Fruit fly (Drosophila melanogaster) whole organism, embryonic: ENCODE data around the gene CG14598.

Experiments
- Atf-2 ChIP-seq: fragments of 200-800 bp; sonication (Bioruptor generic); optimal IDR thresholded peaks from 2 replicates; lab custom pipeline; 2016; ENCODE audit warnings: missing biosample characterization, missing genetic modification characterization
- CG10321 ChIP-seq: fragments of 200-800 bp; sonication (Bioruptor generic); IDR thresholded peaks from 2 replicates; pipeline ENCODE4 v1.3.6; 2022; ENCODE audit warnings: missing biosample characterization, missing genetic modification characterization
- CG10431 ChIP-seq: fragments of 200-800 bp; sonication (Bioruptor generic); optimal IDR thresholded peaks from 3 replicates; lab custom pipeline; 2018; ENCODE audit warnings: missing biosample characterization, mild to moderate bottlenecking, missing genetic modification characterization
- CG10979 ChIP-seq: fragments of 200-800 bp; sonication (Bioruptor generic); optimal IDR thresholded peaks from 2 replicates; lab custom pipeline; 2018; ENCODE audit warnings: missing biosample characterization, mild to moderate bottlenecking, missing genetic modification characterization, moderate library complexity
- CG11093 ChIP-seq: fragments of 200-800 bp; sonication (Bioruptor generic); IDR thresholded peaks from 3 replicates; pipeline ENCODE4 v1.3.6; 2022; ENCODE audit warnings: missing biosample characterization, missing genetic modification characterization
- CG11456 ChIP-seq: fragments of 200-800 bp; sonication (Bioruptor generic); IDR thresholded peaks from 3 replicates; pipeline ENCODE4 v1.3.6; 2022; ENCODE audit warnings: missing biosample characterization, missing genetic modification characterization
- CG11504 ChIP-seq: fragments of 200-800 bp; sonication (Bioruptor generic); optimal IDR thresholded peaks from 3 replicates; lab custom pipeline; 2019; ENCODE audit warnings: missing biosample characterization, mild to moderate bottlenecking, missing genetic modification characterization, moderate library complexity
- CG12942 ChIP-seq: fragments of 200-800 bp; sonication (Bioruptor generic); optimal IDR thresholded peaks from 3 replicates; lab custom pipeline; 2016; ENCODE audit warnings: missing biosample characterization, missing genetic modification characterization
- CG13123 ChIP-seq: fragments of 200-800 bp; sonication (Bioruptor generic); optimal IDR thresholded peaks from 2 replicates; lab custom pipeline; 2016; ENCODE audit warnings: missing biosample characterization, missing genetic modification characterization
- CG16813 ChIP-seq: fragments of 200-800 bp; sonication (Bioruptor generic); IDR thresholded peaks from 3 replicates; pipeline ENCODE4 v1.3.6; 2022; ENCODE audit warnings: missing biosample characterization, missing genetic modification characterization; ENCODE audit not compliant: partially characterized antibody
- CG17802 ChIP-seq: fragments of 200-800 bp; sonication (Bioruptor generic); optimal IDR thresholded peaks from 2 replicates; lab custom pipeline; 2018; ENCODE audit warnings: missing biosample characterization, mild to moderate bottlenecking, missing genetic modification characterization, moderate library complexity
- CG18011 ChIP-seq: fragments of 200-800 bp; sonication (Bioruptor generic); optimal IDR thresholded peaks from 2 replicates; lab custom pipeline; 2017; ENCODE audit warnings: missing biosample characterization, missing genetic modification characterization, mild to moderate bottlenecking, moderate library complexity, missing genotype
- CG1832 ChIP-seq: fragments of 200-800 bp; sonication (Bioruptor generic); optimal IDR thresholded peaks from 2 replicates; lab custom pipeline; 2017; ENCODE audit warnings: missing biosample characterization, mild to moderate bottlenecking, missing genetic modification characterization, inconsistent platforms
- CG18599 ChIP-seq: fragments of 200-800 bp; sonication (Bioruptor generic); optimal IDR thresholded peaks from 3 replicates; lab custom pipeline; 2017; ENCODE audit warnings: missing biosample characterization, missing genetic modification characterization, mild to moderate bottlenecking, moderate library complexity, missing genetic modification reagents
- CG2116 ChIP-seq: fragments of 200-800 bp; sonication (Bioruptor generic); optimal IDR thresholded peaks from 3 replicates; lab custom pipeline; 2018; ENCODE audit warnings: missing biosample characterization, mild to moderate bottlenecking, missing genetic modification characterization
- CG30431 ChIP-seq: fragments of 200-800 bp; sonication (Bioruptor generic); optimal IDR thresholded peaks from 2 replicates; lab custom pipeline; 2017; ENCODE audit warnings: missing biosample characterization, missing genetic modification characterization
- CG3281 ChIP-seq: fragments of 200-800 bp; sonication (Bioruptor generic); optimal IDR thresholded peaks from 3 replicates; lab custom pipeline; 2017; ENCODE audit warnings: missing biosample characterization, mild to moderate bottlenecking, missing genetic modification characterization
- CG3995 ChIP-seq: fragments of 200-800 bp; sonication (Bioruptor generic); optimal IDR thresholded peaks from 3 replicates; lab custom pipeline; 2016; ENCODE audit warnings: missing biosample characterization, missing genetic modification characterization
- CG4424 ChIP-seq: fragments of 200-800 bp; sonication (Bioruptor generic); optimal IDR thresholded peaks from 3 replicates; lab custom pipeline; 2016; ENCODE audit warnings: missing biosample characterization, missing genetic modification characterization
- CG4730 ChIP-seq: fragments of 200-800 bp; sonication (Bioruptor generic); IDR thresholded peaks from 2 replicates; pipeline ENCODE4 v1.3.6; 2022; ENCODE audit warnings: missing biosample characterization, missing genetic modification characterization
- CG7372 ChIP-seq: fragments of 200-800 bp; sonication (Bioruptor generic); IDR thresholded peaks from 2 replicates; pipeline ENCODE4 v1.3.6; 2022; ENCODE audit warnings: missing biosample characterization, missing genetic modification characterization
- D ChIP-seq, 2 experiments: fragments of 200-800 bp in 1 of 2; fragments of >200 bp in 1 of 2; sonication (Bioruptor generic) in 1 of 2; optimal IDR thresholded peaks; 2 replicates in 1 of 2; 3 replicates in 1 of 2; lab custom pipeline; 2017; ENCODE audit warnings: mild to moderate bottlenecking in 1 of 2, missing biosample characterization in 1 of 2, missing genetic modification characterization in 1 of 2, missing genetic modification reagents in 1 of 2
- Dip2 ChIP-seq: fragments of 200-800 bp; sonication (Bioruptor generic); IDR thresholded peaks from 2 replicates; pipeline ENCODE4 v1.3.6; 2022; ENCODE audit warnings: missing biosample characterization, missing genetic modification characterization
- Fer1 ChIP-seq: fragments of 200-800 bp; sonication (Bioruptor generic); optimal IDR thresholded peaks from 2 replicates; lab custom pipeline; 2017; ENCODE audit warnings: missing biosample characterization, mild to moderate bottlenecking, missing genetic modification characterization
- Gsc ChIP-seq: fragments of 200-800 bp; sonication (Bioruptor generic); IDR thresholded peaks from 2 replicates; pipeline ENCODE4 v1.3.6; 2022; ENCODE audit warnings: missing biosample characterization, missing genetic modification characterization
- HLHmδ ChIP-seq: fragments of 200-800 bp; sonication (Bioruptor generic); optimal IDR thresholded peaks from 2 replicates; lab custom pipeline; 2018; ENCODE audit warnings: missing biosample characterization, mild to moderate bottlenecking, missing genetic modification characterization, moderate library complexity
- HmgD ChIP-seq: fragments of 200-800 bp; sonication (Bioruptor generic); optimal IDR thresholded peaks from 3 replicates; lab custom pipeline; 2016; ENCODE audit warnings: missing biosample characterization, missing genetic modification characterization
- Hr3 ChIP-seq: fragments of 200-800 bp; sonication (Bioruptor generic); optimal IDR thresholded peaks from 3 replicates; lab custom pipeline; 2016; ENCODE audit warnings: missing biosample characterization, missing genetic modification characterization
- Lhr ChIP-seq: fragments of 200-800 bp; sonication (Bioruptor generic); optimal IDR thresholded peaks from 3 replicates; lab custom pipeline; 2017; ENCODE audit warnings: mild to moderate bottlenecking, missing biosample characterization, missing genetic modification reagents, missing genetic modification characterization
- NK7.1 ChIP-seq: fragments of 200-800 bp; sonication (Bioruptor generic); optimal IDR thresholded peaks from 3 replicates; lab custom pipeline; 2016; ENCODE audit warnings: missing biosample characterization, missing genetic modification characterization
- Opbp ChIP-seq: fragments of 200-800 bp; sonication (Bioruptor generic); IDR thresholded peaks from 3 replicates; pipeline ENCODE4 v1.3.6; 2022; ENCODE audit warnings: missing biosample characterization, missing genetic modification characterization; ENCODE audit not compliant: partially characterized antibody
- Rx ChIP-seq: fragments of 200-800 bp; sonication (Bioruptor generic); IDR thresholded peaks from 2 replicates; pipeline ENCODE4 v1.3.6; 2022; ENCODE audit warnings: missing biosample characterization, missing genetic modification characterization
- ac ChIP-seq: fragments of 200-800 bp; sonication (Bioruptor generic); optimal IDR thresholded peaks from 3 replicates; lab custom pipeline; 2017; ENCODE audit warnings: missing biosample characterization, mild to moderate bottlenecking, missing genetic modification characterization
- aop ChIP-seq: fragments of 200-800 bp; sonication (Bioruptor generic); IDR thresholded peaks from 2 replicates; pipeline ENCODE4 v1.3.6; 2022; ENCODE audit warnings: missing biosample characterization, missing genetic modification characterization
- bsh ChIP-seq, 2 experiments: fragments of 200-800 bp; sonication (Bioruptor generic); optimal IDR thresholded peaks; 2 replicates each; lab custom pipeline; 2017 to 2018; ENCODE audit warnings: mild to moderate bottlenecking in 2 of 2, missing biosample characterization in 2 of 2, missing genetic modification characterization in 2 of 2, moderate library complexity in 1 of 2
- chm ChIP-seq: fragments of 200-800 bp; sonication (Bioruptor generic); IDR thresholded peaks from 2 replicates; pipeline ENCODE4 v1.3.6; 2022; ENCODE audit warnings: missing biosample characterization, missing genetic modification characterization
- ci ChIP-seq: fragments of 200-800 bp; sonication (Bioruptor generic); IDR thresholded peaks from 3 replicates; pipeline ENCODE4 v1.3.6; 2022; ENCODE audit warnings: missing biosample characterization, missing genetic modification characterization
- crol ChIP-seq: fragments of 200-800 bp; sonication (Bioruptor generic); IDR thresholded peaks from 2 replicates; pipeline ENCODE4 v1.3.6; 2022; ENCODE audit warnings: missing biosample characterization, missing genetic modification characterization
- fd102C ChIP-seq: fragments of 200-800 bp; sonication (Bioruptor generic); optimal IDR thresholded peaks from 2 replicates; lab custom pipeline; 2018; ENCODE audit warnings: missing biosample characterization, mild to moderate bottlenecking, missing genetic modification characterization, moderate library complexity
- jumu ChIP-seq: fragments of 200-800 bp; sonication (Bioruptor generic); optimal IDR thresholded peaks from 3 replicates; lab custom pipeline; 2016; ENCODE audit warnings: missing biosample characterization, missing genetic modification characterization
- kah ChIP-seq: fragments of 200-800 bp; sonication (Bioruptor generic); optimal IDR thresholded peaks from 2 replicates; lab custom pipeline; 2018; ENCODE audit warnings: missing biosample characterization, mild to moderate bottlenecking, missing genetic modification characterization
- lilli ChIP-seq: fragments of 200-800 bp; sonication (Bioruptor generic); optimal IDR thresholded peaks from 3 replicates; lab custom pipeline; 2016; ENCODE audit warnings: missing biosample characterization, missing genetic modification characterization
- nerfin-2 ChIP-seq: fragments of 200-800 bp; sonication (Bioruptor generic); IDR thresholded peaks from 2 replicates; pipeline ENCODE4 v1.3.6; 2022; ENCODE audit warnings: missing biosample characterization, missing genetic modification characterization; ENCODE audit not compliant: partially characterized antibody
- pros ChIP-seq: fragments of 200-800 bp; sonication (Bioruptor generic); optimal IDR thresholded peaks from 3 replicates; lab custom pipeline; 2019; ENCODE audit warnings: missing biosample characterization, mild to moderate bottlenecking, missing genetic modification characterization, moderate library complexity
- row ChIP-seq: fragments of 200-800 bp; sonication (Bioruptor generic); IDR thresholded peaks from 3 replicates; pipeline ENCODE4 v1.3.6; 2022; ENCODE audit warnings: missing biosample characterization, missing genetic modification characterization
- scrt ChIP-seq: fragments of 200-800 bp; sonication (Bioruptor generic); optimal IDR thresholded peaks from 2 replicates; lab custom pipeline; 2018; ENCODE audit warnings: missing biosample characterization, mild to moderate bottlenecking, missing genetic modification characterization, moderate library complexity
- seq ChIP-seq: fragments of 200-800 bp; sonication (Bioruptor generic); IDR thresholded peaks from 2 replicates; pipeline ENCODE4 v1.3.6; 2022; ENCODE audit warnings: missing biosample characterization, missing genetic modification characterization
- tin ChIP-seq: fragments of 200-800 bp; sonication (Bioruptor generic); optimal IDR thresholded peaks from 3 replicates; lab custom pipeline; 2016; ENCODE audit warnings: missing biosample characterization, missing genetic modification characterization
- tna ChIP-seq: fragments of 200-800 bp; sonication (Bioruptor generic); IDR thresholded peaks from 2 replicates; pipeline ENCODE4 v1.3.6; 2022; ENCODE audit warnings: missing biosample characterization, missing genetic modification characterization; ENCODE audit not compliant: partially characterized antibody
- ttk ChIP-seq: fragments of 200-800 bp; sonication (Bioruptor generic); IDR thresholded peaks from 2 replicates; pipeline ENCODE4 v2.1.2; 2022; ENCODE audit warnings: missing biosample characterization, missing genetic modification characterization

The CG14598 gene

dm6 chr3R:7473767-7474254 is 34.3 kb downstream of the CG14598 start, which contains the start of gene CG1142 (continued):
- TF ChIP-seq seq (GFP tag; lab: Robert Waterston, UW): peak; percentile 98
- peak; percentile 98 for TF ChIP-seq Fer1 (GFP tag; lab: Kevin White, UChicago)
- peak; percentile 98 for TF ChIP-seq Lhr (GFP tag; lab: Kevin White, UChicago)
- TF ChIP-seq Rx (GFP tag; lab: Robert Waterston, UW): peak; percentile 98
- peak; percentile 98 for TF ChIP-seq ttk
- TF ChIP-seq lilli (GFP tag; lab: Kevin White, UChicago): peak; percentile 97
- peak; percentile 92 for TF ChIP-seq jumu (GFP tag; lab: Kevin White, UChicago)
- peak in 1 of 2 experiments; percentile 99 for TF ChIP-seq bsh (GFP tag; optimal IDR thresholded peaks at IDR 0.05; lab: Kevin White, UChicago)
- TF ChIP-seq CG7372 (GFP tag; lab: Robert Waterston, UW): peak; percentile 98
- no peak for TF ChIP-seq CG1832 (GFP tag; lab: Kevin White, UChicago)
- peak; percentile 97 for TF ChIP-seq CG12942 (GFP tag; lab: Kevin White, UChicago)
- TF ChIP-seq CG11456 (GFP tag; lab: Robert Waterston, UW): peak; percentile 98
- peak; percentile 73 for TF ChIP-seq pros
- peak; percentile 99 for TF ChIP-seq CG10979
- peak; percentile 95 for TF ChIP-seq kah (GFP tag; lab: Kevin White, UChicago)
- peak; percentile 98 for TF ChIP-seq tin (GFP tag; lab: Kevin White, UChicago)
- peak; percentile 99 for TF ChIP-seq CG4424 (GFP tag; lab: Kevin White, UChicago)
- peak; percentile 95 for TF ChIP-seq aop
- peak; percentile 97 for TF ChIP-seq CG4730 (GFP tag; lab: Robert Waterston, UW)
- TF ChIP-seq CG10431 (GFP tag; lab: Kevin White, UChicago): peak; percentile 95
- TF ChIP-seq HLHmδ (GFP tag; lab: Kevin White, UChicago): peak; percentile 31
- peak; percentile 97 for TF ChIP-seq fd102C (GFP tag; lab: Kevin White, UChicago)
- TF ChIP-seq CG3995 (GFP tag; lab: Kevin White, UChicago): peak; percentile 83
- peak; percentile 98 for TF ChIP-seq CG18599
- TF ChIP-seq CG11093 (GFP tag; lab: Robert Waterston, UW): peak; percentile 95
- TF ChIP-seq D (optimal IDR thresholded peaks at IDR 0.05; lab: Kevin White, UChicago): no peak
- TF ChIP-seq D (GFP tag; optimal IDR thresholded peaks at IDR 0.05; lab: Kevin White, UChicago): peak; percentile 98
- peak; percentile 96 for TF ChIP-seq NK7.1 (GFP tag; lab: Kevin White, UChicago)
- TF ChIP-seq Atf-2 (GFP tag; lab: Kevin White, UChicago): peak; percentile 96
- TF ChIP-seq Gsc (GFP tag; lab: Robert Waterston, UW): peak; percentile 77; the same call in 1 of the 2 replicates
- TF ChIP-seq HmgD (GFP tag; lab: Kevin White, UChicago): peak; percentile 89
- TF ChIP-seq CG16813 (GFP tag; lab: Robert Waterston, UW): no peak
- peak; percentile 96 for TF ChIP-seq ac (GFP tag; lab: Kevin White, UChicago)
- TF ChIP-seq CG3281 (GFP tag; lab: Kevin White, UChicago): peak; percentile 98
- peak; percentile 93 for TF ChIP-seq CG30431 (GFP tag; lab: Kevin White, UChicago)
- TF ChIP-seq CG18011 (GFP tag; lab: Kevin White, UChicago): peak; percentile 89
- TF ChIP-seq ci (GFP tag; lab: Robert Waterston, UW): peak; percentile 99
- peak; percentile 97 for TF ChIP-seq Hr3 (GFP tag; lab: Kevin White, UChicago)
- peak; percentile 96 for TF ChIP-seq CG13123
- peak; percentile 95 for TF ChIP-seq scrt (GFP tag; lab: Kevin White, UChicago)
- TF ChIP-seq Opbp: no peak
- peak; percentile 81 for TF ChIP-seq crol (GFP tag; lab: Robert Waterston, UW)
- peak; percentile 89 for TF ChIP-seq CG10321 (GFP tag; lab: Robert Waterston, UW)
- TF ChIP-seq row: peak; percentile 97
- peak; percentile 98 for TF ChIP-seq CG11504 (tag; lab: Kevin White, UChicago)
- TF ChIP-seq Dip2 (GFP tag; lab: Robert Waterston, UW): peak; percentile 67; the same call in 1 of the 2 replicates
- TF ChIP-seq CG17802: peak; percentile 93
- peak; percentile 99 for TF ChIP-seq chm
- TF ChIP-seq tna (GFP tag; lab: Robert Waterston, UW): no peak
- no peak for TF ChIP-seq nerfin-2
- peak; percentile 89 for TF ChIP-seq CG2116 (GFP tag; lab: Kevin White, UChicago)
